Worm (Caenorhabditis elegans) whole organism, L4 larva: Measurements from ENCODE around the gene C44B11.6.

Source experiments
- dpl-1 ChIP-seq: fragments of 150-350 bp; optimal IDR thresholded peaks from 2 replicates; lab custom pipeline; 2014; ENCODE audit warnings: missing biosample characterization, missing genetic modification reagents, missing genetic modification characterization
- egl-43 ChIP-seq: fragments of 200-800 bp; sonication (Bioruptor generic); IDR thresholded peaks from 2 replicates; pipeline ENCODE4 v1.3.6; 2022; ENCODE audit warnings: missing genetic modification reagents, missing genetic modification characterization, missing compliant biosample characterization
- lin-13 ChIP-seq: fragments of 150-350 bp; optimal IDR thresholded peaks from 2 replicates; lab custom pipeline; 2014; ENCODE audit warnings: missing biosample characterization, missing genetic modification reagents, missing genetic modification characterization
- lin-39 ChIP-seq: fragments of 150-350 bp; optimal IDR thresholded peaks from 2 replicates; lab custom pipeline; 2014; ENCODE audit warnings: missing biosample characterization, missing genetic modification reagents, missing genetic modification characterization
- mdl-1 ChIP-seq, 2 experiments: fragments of 150-350 bp in 1 of 2; sonication (generic microtip) in 1 of 2; optimal IDR thresholded peaks; 2 replicates each; lab custom pipeline; 2014 to 2017; ENCODE audit warnings: missing biosample characterization in 2 of 2, missing genetic modification characterization in 2 of 2
- zfp-3 ChIP-seq: fragments of 200-800 bp; sonication (Bioruptor generic); conservative IDR thresholded peaks from 2 replicates; pipeline ENCODE4 v1.3.6; 2022; ENCODE audit warnings: missing genetic modification reagents, missing genetic modification characterization, missing compliant biosample characterization
- zip-11 ChIP-seq: fragments of 200-800 bp; sonication (Bioruptor generic); IDR thresholded peaks from 2 replicates; pipeline ENCODE4 v1.3.6; 2022; ENCODE audit warnings: missing genetic modification characterization, missing compliant biosample characterization
- zip-2 ChIP-seq: fragments of 150-350 bp; optimal IDR thresholded peaks from 2 replicates; lab custom pipeline; 2014; ENCODE audit warnings: missing biosample characterization, missing genetic modification characterization
- ztf-11 ChIP-seq: fragments of 150-350 bp; optimal IDR thresholded peaks from 2 replicates; lab custom pipeline; 2014; ENCODE audit warnings: missing biosample characterization, missing genetic modification characterization

DNA sequence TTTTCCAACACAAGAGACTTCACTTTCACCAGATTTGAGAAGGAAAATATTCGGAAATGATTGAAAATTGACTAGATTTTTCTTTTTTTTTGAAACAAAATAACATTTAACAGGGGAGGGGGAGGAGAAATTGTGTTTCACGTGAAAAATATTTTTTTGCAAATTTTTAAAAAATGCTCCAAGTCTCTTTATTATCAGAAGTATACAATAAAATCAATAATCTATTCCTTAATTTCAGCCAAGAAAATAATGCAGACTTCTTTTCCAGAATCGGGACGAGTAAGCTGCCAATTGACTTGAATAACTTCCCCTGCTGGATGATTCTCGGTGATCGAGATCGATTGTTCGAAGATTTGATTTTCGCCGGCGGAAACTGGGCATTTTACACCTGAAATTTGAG is 45.4 kb downstream of the C44B11.6 start, which contains the start of gene R148.7:
- TF ChIP-seq mdl-1 (tag; optimal IDR thresholded peaks at IDR 0.05; lab: Kevin White, UChicago) (no peak), zip-11 (GFP tag; lab: Robert Waterston, UW) (no peak), zip-2 (tag; lab: Kevin White, UChicago) (no peak), ztf-11 (tag; lab: Kevin White, UChicago) (no peak), lin-39 (no peak), egl-43 (no peak), zfp-3 (GFP tag; lab: Robert Waterston, UW) (no peak), dpl-1 (GFP tag; lab: Kevin White, UChicago) (no peak), lin-13 (no peak)
